Worm (Caenorhabditis elegans) whole organism, midembryonic: ENCODE data around the gene ubc-21.

Source experiments
- T22C8.4 ChIP-seq: fragments of 200-800 bp; sonication (Bioruptor generic); IDR thresholded peaks from 2 replicates; pipeline ENCODE4 v1.3.6; 2022; ENCODE audit warnings: missing genetic modification characterization, missing compliant biosample characterization
- cog-1 ChIP-seq: sonication (generic microtip); optimal IDR thresholded peaks from 2 replicates; lab custom pipeline; 2016; ENCODE audit warnings: missing genetic modification characterization, missing compliant biosample characterization
- flt-1 ChIP-seq: fragments of 200-800 bp; sonication (Bioruptor generic); IDR thresholded peaks from 2 replicates; pipeline ENCODE4 v1.3.6; 2022; ENCODE audit warnings: missing genetic modification characterization, missing compliant biosample characterization
- klf-2 ChIP-seq: fragments of 200-800 bp; sonication (Bioruptor generic); conservative IDR thresholded peaks from 2 replicates; pipeline ENCODE4 v1.3.6; 2022; ENCODE audit warnings: missing genetic modification reagents, missing genetic modification characterization, missing compliant biosample characterization
- med-1 ChIP-seq: sonication (generic microtip); optimal IDR thresholded peaks from 2 replicates; lab custom pipeline; 2017; ENCODE audit warnings: missing genetic modification characterization, mild to moderate bottlenecking, missing compliant biosample characterization, antibody characterized with exemption, missing genetic modification reagents; ENCODE audit not compliant: insufficient read depth
- ref-1 ChIP-seq: fragments of 200-800 bp; sonication (Bioruptor generic); conservative IDR thresholded peaks from 2 replicates; pipeline ENCODE4 v1.3.6; 2022; ENCODE audit warnings: missing genetic modification reagents, missing genetic modification characterization, missing compliant biosample characterization
- tab-1 ChIP-seq: fragments of 200-800 bp; sonication (Bioruptor generic); IDR thresholded peaks from 2 replicates; pipeline ENCODE4 v1.3.6; 2022; ENCODE audit warnings: missing genetic modification characterization, missing compliant biosample characterization
- ztf-29 ChIP-seq: fragments of 200-800 bp; sonication (Bioruptor generic); IDR thresholded peaks from 2 replicates; pipeline ENCODE4 v1.3.6; 2022; ENCODE audit warnings: missing genetic modification reagents, missing genetic modification characterization, missing compliant biosample characterization

- TF ChIP-seq tab-1 (GFP tag; lab: Robert Waterston, UW) = no peak
- TF ChIP-seq med-1 (GFP tag; lab: Kevin White, UChicago) = no peak
- no peak for TF ChIP-seq cog-1 (tag; lab: Kevin White, UChicago)
- TF ChIP-seq flt-1 (GFP tag; lab: Robert Waterston, UW) = no peak
- TF ChIP-seq T22C8.4 (GFP tag; lab: Robert Waterston, UW) = no peak
- TF ChIP-seq ztf-29 (GFP tag; lab: Robert Waterston, UW) = no peak
- no peak for TF ChIP-seq klf-2 (GFP tag; lab: Robert Waterston, UW)
- TF ChIP-seq ref-1 (GFP tag; lab: Robert Waterston, UW) = no peak
Measured at ce11 chrX:8921221-8921620, 51.8 kb downstream of the ubc-21 start.
